Worm (Caenorhabditis elegans): ENCODE data around the gene W08A12.3.

Gene W08A12.3

DNA sequence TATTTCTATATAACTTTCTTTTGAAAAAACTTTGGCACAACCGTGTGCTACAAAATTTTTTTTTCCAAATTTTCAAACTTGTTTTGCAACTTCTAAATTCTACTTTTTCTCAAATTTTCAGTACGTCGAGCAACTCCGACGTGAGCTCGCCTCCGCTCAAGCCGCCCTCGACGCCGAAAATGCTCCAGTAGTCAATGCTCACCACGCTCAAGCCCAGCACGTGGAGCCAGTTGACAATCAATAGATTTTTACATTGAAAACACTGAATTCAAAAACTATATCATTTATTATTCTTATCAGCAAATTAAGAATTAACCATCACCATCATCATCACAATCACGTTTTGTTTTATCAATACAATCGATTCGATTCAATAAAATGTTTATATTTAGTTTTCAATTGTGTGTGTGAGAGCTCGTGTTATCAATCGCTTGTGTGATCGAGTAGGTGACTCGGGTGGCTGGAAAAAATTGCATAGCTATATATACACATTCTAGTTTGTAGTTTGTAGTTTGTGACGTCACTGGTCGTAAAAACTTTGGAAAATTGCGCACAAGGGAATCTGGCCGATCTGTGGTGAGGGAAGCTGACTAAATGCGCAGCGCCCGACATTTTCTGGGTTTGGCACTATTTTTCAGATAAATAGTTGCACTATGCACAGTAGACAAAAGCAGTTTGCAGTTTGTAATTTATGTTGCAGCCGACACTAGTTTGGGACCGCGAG, 48.2 kb upstream of the W08A12.3 start (continued):
- no peak for TF ChIP-seq C17E4.6 (GFP tag; IDR thresholded peaks at IDR 0.05)

- no peak for TF ChIP-seq nhr-90 (tag; optimal IDR thresholded peaks at IDR 0.05)
- no peak for TF ChIP-seq F52B5.7 (tag; optimal IDR thresholded peaks at IDR 0.05)
- no peak for TF ChIP-seq mes-4 (tag; optimal IDR thresholded peaks at IDR 0.05)
- no peak for TF ChIP-seq hsf-1 (GFP tag; IDR thresholded peaks at IDR 0.05)
- TF ChIP-seq T07F8.4 (tag; optimal IDR thresholded peaks at IDR 0.05): no peak
- no peak for TF ChIP-seq nfya-1 (tag; optimal IDR thresholded peaks at IDR 0.05; ENCODE audit: borderline replicate concordance, insufficient read depth)
- no peak for TF ChIP-seq B0261.1 (tag; optimal IDR thresholded peaks at IDR 0.05)
- TF ChIP-seq ztf-26 (tag; optimal IDR thresholded peaks at IDR 0.05): no peak
- TF ChIP-seq dpff-1 (tag; optimal IDR thresholded peaks at IDR 0.05): no peak
- TF ChIP-seq F10E7.11 (tag; optimal IDR thresholded peaks at IDR 0.05): no peak
- no peak for TF ChIP-seq dpl-1 (GFP tag; optimal IDR thresholded peaks at IDR 0.05)
- no peak for TF ChIP-seq nfya-2 (GFP tag; IDR thresholded peaks at IDR 0.05)
- TF ChIP-seq ccch-3 (GFP tag; optimal IDR thresholded peaks at IDR 0.05): no peak
- TF ChIP-seq ekl-4 (GFP tag; IDR thresholded peaks at IDR 0.05): no peak
- no peak for TF ChIP-seq ceh-91 (GFP tag; IDR thresholded peaks at IDR 0.05)
- no peak for TF ChIP-seq mcd-1 (GFP tag; IDR thresholded peaks at IDR 0.05)
- no peak for TF ChIP-seq die-1 (tag; optimal IDR thresholded peaks at IDR 0.05)
- no peak for TF ChIP-seq sdz-38 (tag; optimal IDR thresholded peaks at IDR 0.05)
- no peak for TF ChIP-seq Y95B8A.8 (GFP tag; IDR thresholded peaks at IDR 0.05)
- no peak for TF ChIP-seq C06A6.2 (GFP tag; conservative IDR thresholded peaks at IDR 0.05)
Observed at ce11 chrV:3637086-3637485, 45.6 kb upstream of the W08A12.3 start, which contains the start of gene srx-41. srx-41 (minus strand) TSS chrV:3637186.

ce11 chrV:3639873-3640272, 42.8 kb upstream of the W08A12.3 start:
- no peak for TF ChIP-seq lir-1 (GFP tag; conservative IDR thresholded peaks at IDR 0.05)
- no peak for TF ChIP-seq nhr-90 (tag; optimal IDR thresholded peaks at IDR 0.05)
- no peak for TF ChIP-seq snpc-4 (GFP tag; optimal IDR thresholded peaks at IDR 0.05)
- TF ChIP-seq snpc-4 (tag; optimal IDR thresholded peaks at IDR 0.05): no peak
- no peak for TF ChIP-seq mxl-1 (tag; optimal IDR thresholded peaks at IDR 0.05)
- TF ChIP-seq ceh-40 (GFP tag; IDR thresholded peaks at IDR 0.05): no peak
- TF ChIP-seq F55B11.4 (tag; optimal IDR thresholded peaks at IDR 0.05; ENCODE audit: borderline replicate concordance, insufficient read depth): no peak
- TF ChIP-seq tbx-9 (tag; optimal IDR thresholded peaks at IDR 0.05; ENCODE audit: borderline replicate concordance): no peak
- no peak for TF ChIP-seq efl-1 (GFP tag; optimal IDR thresholded peaks at IDR 0.05)
- no peak for TF ChIP-seq tbp1 (GFP tag; optimal IDR thresholded peaks at IDR 0.05)
- no peak for TF ChIP-seq ZK185.1 (tag; optimal IDR thresholded peaks at IDR 0.05; ENCODE audit: poor library complexity, severe bottlenecking)
- TF ChIP-seq ceh-58 (GFP tag; IDR thresholded peaks at IDR 0.05): no peak
- no peak for TF ChIP-seq F33H1.4 (GFP tag; IDR thresholded peaks at IDR 0.05)
- no peak for TF ChIP-seq B0035.1 (tag; optimal IDR thresholded peaks at IDR 0.05)
- no peak for TF ChIP-seq ztf-26 (tag; optimal IDR thresholded peaks at IDR 0.05)
- no peak for TF ChIP-seq hsf-1 (GFP tag; IDR thresholded peaks at IDR 0.05)
- TF ChIP-seq rpc-1 (optimal IDR thresholded peaks at IDR 0.05): no peak
- no peak for TF ChIP-seq rpc-1 (tag; optimal IDR thresholded peaks at IDR 0.05)
- no peak for TF ChIP-seq F57A8.1 (GFP tag; optimal IDR thresholded peaks at IDR 0.05)
- no peak for TF ChIP-seq chd-7 (tag; optimal IDR thresholded peaks at IDR 0.05)
- no peak for TF ChIP-seq gei-17 (GFP tag; optimal IDR thresholded peaks at IDR 0.05)
- TF ChIP-seq cebp-1 (GFP tag; IDR thresholded peaks at IDR 0.05): no peak
- no peak for TF ChIP-seq cebp-1 (tag; optimal IDR thresholded peaks at IDR 0.05)
